Fruit fly (Drosophila melanogaster): ENCODE results near the gene Cdep.

Cdep gene

DNA sequence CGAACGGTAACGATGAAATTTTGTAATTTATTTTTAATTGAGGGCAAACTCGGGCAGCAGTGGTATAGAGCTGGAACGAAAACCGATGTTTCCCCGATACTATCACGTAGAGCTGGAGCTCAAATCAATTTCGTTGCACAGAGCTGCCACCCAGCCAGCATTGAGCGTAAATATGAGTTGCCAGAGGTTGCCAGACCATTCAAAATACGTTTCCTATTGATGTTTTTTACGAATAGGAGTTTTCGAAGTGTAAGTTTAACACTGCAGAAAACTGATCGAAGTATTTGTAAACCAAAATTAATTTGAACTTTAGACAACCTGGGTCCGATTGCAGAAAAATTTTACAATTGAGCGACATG, 42.2 kb downstream of the Cdep start, which contains the start of gene Ubc6 (continued):
- TF ChIP-seq CG17568 (GFP tag; optimal IDR thresholded peaks at IDR 0.05): no peak
- peak; percentile 59 for TF ChIP-seq YL-1 (GFP tag; optimal IDR thresholded peaks at IDR 0.05)
- TF ChIP-seq CG9437 (GFP tag; optimal IDR thresholded peaks at IDR 0.05): peak; percentile 79
- no peak for TF ChIP-seq Spps (tag; optimal IDR thresholded peaks at IDR 0.05)
- TF ChIP-seq CG17612 (GFP tag; IDR thresholded peaks at IDR 0.05): no peak
- TF ChIP-seq jigr1 (GFP tag; IDR thresholded peaks at IDR 0.05): no peak
- TF ChIP-seq chn (GFP tag; optimal IDR thresholded peaks at IDR 0.05): peak; percentile 85
- peak; percentile 9 for TF ChIP-seq Tbp (GFP tag; optimal IDR thresholded peaks at IDR 0.05)
- TF ChIP-seq CG10147 (GFP tag; optimal IDR thresholded peaks at IDR 0.05): no peak
- TF ChIP-seq ham (GFP tag; IDR thresholded peaks at IDR 0.05): no peak
- peak; percentile 52 for TF ChIP-seq psq (GFP tag; optimal IDR thresholded peaks at IDR 0.05)
- TF ChIP-seq CG3847 (GFP tag; IDR thresholded peaks at IDR 0.05): no peak
- no peak for TF ChIP-seq Aef1 (GFP tag; IDR thresholded peaks at IDR 0.05)
- no peak for TF ChIP-seq CG2199 (GFP tag; IDR thresholded peaks at IDR 0.05)
- no peak for TF ChIP-seq CG11696 (GFP tag; IDR thresholded peaks at IDR 0.05)
- TF ChIP-seq CG17385 (GFP tag; optimal IDR thresholded peaks at IDR 0.05): no peak
- peak; percentile 2 for TF ChIP-seq lbe (GFP tag; optimal IDR thresholded peaks at IDR 0.05)
- peak; percentile 75 for TF ChIP-seq CG12769 (tag; optimal IDR thresholded peaks at IDR 0.05)
- no peak for TF ChIP-seq MBD-R2 (GFP tag; IDR thresholded peaks at IDR 0.05)
- no peak for TF ChIP-seq CG13287 (GFP tag; IDR thresholded peaks at IDR 0.05; ENCODE audit: partially characterized antibody)
- TF ChIP-seq Side (GFP tag; optimal IDR thresholded peaks at IDR 0.05): peak; percentile 57
- no peak for TF ChIP-seq danr (GFP tag; IDR thresholded peaks at IDR 0.05)
- no peak for TF ChIP-seq lov (optimal IDR thresholded peaks at IDR 0.05)
- TF ChIP-seq lov (GFP tag; IDR thresholded peaks at IDR 0.05): no peak
- no peak for TF ChIP-seq sqz (GFP tag; optimal IDR thresholded peaks at IDR 0.05)
- no peak for TF ChIP-seq h (optimal IDR thresholded peaks at IDR 0.05)
- no peak for TF ChIP-seq Nf-YA (GFP tag; IDR thresholded peaks at IDR 0.05)
- TF ChIP-seq CG1233 (GFP tag; optimal IDR thresholded peaks at IDR 0.05): no peak
- TF ChIP-seq dati (GFP tag; IDR thresholded peaks at IDR 0.05): no peak
- no peak for TF ChIP-seq ac (GFP tag; optimal IDR thresholded peaks at IDR 0.05)
- TF ChIP-seq sna (GFP tag; IDR thresholded peaks at IDR 0.05; ENCODE audit: partially characterized antibody): no peak
- peak; percentile 24 for TF ChIP-seq mirr (GFP tag; optimal IDR thresholded peaks at IDR 0.05)
- TF ChIP-seq esg (GFP tag; conservative IDR thresholded peaks at IDR 0.05): no peak
- TF ChIP-seq MTF-1 (GFP tag; optimal IDR thresholded peaks at IDR 0.05; ENCODE audit: borderline replicate concordance): no peak
- peak; percentile 85 for TF ChIP-seq sens (GFP tag)
- peak; percentile 90 for TF ChIP-seq CG12659 (GFP tag; optimal IDR thresholded peaks at IDR 0.05)
- peak; percentile 100 for TF ChIP-seq BEAF-32 (GFP tag; optimal IDR thresholded peaks at IDR 0.05)
- TF ChIP-seq Oaz (GFP tag; IDR thresholded peaks at IDR 0.05): no peak
- no peak for TF ChIP-seq Gsc (GFP tag; IDR thresholded peaks at IDR 0.05)
- TF ChIP-seq hth (optimal IDR thresholded peaks at IDR 0.05): no peak
- TF ChIP-seq CG13424 (tag; optimal IDR thresholded peaks at IDR 0.05): peak; percentile 59
- no peak for TF ChIP-seq CG31441 (GFP tag; IDR thresholded peaks at IDR 0.05)
- TF ChIP-seq CG9932 (GFP tag; IDR thresholded peaks at IDR 0.05): no peak
- no peak for TF ChIP-seq CG6689 (GFP tag; IDR thresholded peaks at IDR 0.05)
- no peak for TF ChIP-seq CG16779 (GFP tag; IDR thresholded peaks at IDR 0.05)
- TF ChIP-seq CG11560 (tag; IDR thresholded peaks at IDR 0.05): no peak
- peak; percentile 50 for TF ChIP-seq CG13123 (GFP tag; optimal IDR thresholded peaks at IDR 0.05)
- TF ChIP-seq tll (GFP tag; optimal IDR thresholded peaks at IDR 0.05): no peak
- TF ChIP-seq CG10366 (GFP tag; IDR thresholded peaks at IDR 0.05): no peak
- TF ChIP-seq Ada2b (GFP tag; IDR thresholded peaks at IDR 0.05): no peak
- peak; percentile 99 for TF ChIP-seq pzg (GFP tag; optimal IDR thresholded peaks at IDR 0.05)
- TF ChIP-seq CG16815 (GFP tag; optimal IDR thresholded peaks at IDR 0.05): no peak
- no peak for TF ChIP-seq ap (GFP tag; IDR thresholded peaks at IDR 0.05)
- TF ChIP-seq fd102C (GFP tag; optimal IDR thresholded peaks at IDR 0.05): no peak
